Fruit fly (Drosophila melanogaster) whole organism, embryonic: ENCODE measurements around the gene CG31542.

Experiments
- Blimp-1 ChIP-seq: fragments of 200-800 bp; sonication (Bioruptor generic); optimal IDR thresholded peaks from 3 replicates; lab custom pipeline; 2018; ENCODE audit warnings: missing biosample characterization, missing genetic modification characterization, mild to moderate bottlenecking, moderate library complexity, missing genetic modification reagents
- BtbVII ChIP-seq: fragments of 200-800 bp; sonication (Bioruptor generic); optimal IDR thresholded peaks from 3 replicates; lab custom pipeline; 2017; ENCODE audit warnings: missing biosample characterization, mild to moderate bottlenecking, missing genetic modification characterization
- CG1233 ChIP-seq: fragments of 200-800 bp; sonication (Bioruptor generic); optimal IDR thresholded peaks from 4 replicates; lab custom pipeline; 2018; ENCODE audit warnings: missing biosample characterization, mild to moderate bottlenecking, missing genetic modification characterization
- CG12942 ChIP-seq: fragments of 200-800 bp; sonication (Bioruptor generic); optimal IDR thresholded peaks from 3 replicates; lab custom pipeline; 2016; ENCODE audit warnings: missing biosample characterization, missing genetic modification characterization
- CG13424 ChIP-seq: fragments of 200-800 bp; sonication (Bioruptor generic); optimal IDR thresholded peaks from 2 replicates; lab custom pipeline; 2019; ENCODE audit warnings: missing biosample characterization, mild to moderate bottlenecking, missing genetic modification characterization, moderate library complexity
- CG14050 ChIP-seq: fragments of 200-800 bp; sonication (Bioruptor generic); IDR thresholded peaks from 3 replicates; pipeline ENCODE4 v1.3.6; 2022; ENCODE audit warnings: missing biosample characterization, missing genetic modification characterization
- CG1529 ChIP-seq: fragments of 200-800 bp; sonication (Bioruptor generic); optimal IDR thresholded peaks from 3 replicates; lab custom pipeline; 2018; ENCODE audit warnings: missing biosample characterization, missing genetic modification characterization
- CG16863 ChIP-seq: fragments of 200-800 bp; sonication (Bioruptor generic); optimal IDR thresholded peaks from 3 replicates; lab custom pipeline; 2016; ENCODE audit warnings: missing biosample characterization, missing genetic modification characterization
- CG4424 ChIP-seq: fragments of 200-800 bp; sonication (Bioruptor generic); optimal IDR thresholded peaks from 3 replicates; lab custom pipeline; 2016; ENCODE audit warnings: missing biosample characterization, missing genetic modification characterization
- CG4730 ChIP-seq: fragments of 200-800 bp; sonication (Bioruptor generic); IDR thresholded peaks from 2 replicates; pipeline ENCODE4 v1.3.6; 2022; ENCODE audit warnings: missing biosample characterization, missing genetic modification characterization
- CG7928 ChIP-seq: fragments of 200-800 bp; sonication (Bioruptor generic); optimal IDR thresholded peaks from 2 replicates; lab custom pipeline; 2017; ENCODE audit warnings: missing biosample characterization, mild to moderate bottlenecking, missing genetic modification characterization
- CG9817 ChIP-seq: fragments of 200-800 bp; sonication (Bioruptor generic); optimal IDR thresholded peaks from 2 replicates; lab custom pipeline; 2018; ENCODE audit warnings: missing biosample characterization, mild to moderate bottlenecking, missing genetic modification characterization, moderate library complexity
- CkIIα-i1 ChIP-seq: fragments of 200-800 bp; sonication (Bioruptor generic); IDR thresholded peaks from 2 replicates; pipeline ENCODE4 v1.3.6; 2022; ENCODE audit warnings: missing biosample characterization, missing genetic modification characterization
- Deaf1 ChIP-seq: fragments of 200-800 bp; optimal IDR thresholded peaks from 3 replicates; lab custom pipeline; 2019; ENCODE audit warnings: missing biosample characterization, mild to moderate bottlenecking, missing genetic modification characterization, moderate library complexity
- Eip74EF ChIP-seq, 2 experiments: fragments of 200-800 bp in 1 of 2; fragments of >200 bp in 1 of 2; sonication (Bioruptor generic) in 1 of 2; optimal IDR thresholded peaks; 2 replicates each; lab custom pipeline; 2017 to 2019; ENCODE audit warnings: missing biosample characterization in 2 of 2, missing genetic modification characterization in 2 of 2, mild to moderate bottlenecking in 1 of 2, moderate library complexity in 1 of 2
- GATAe ChIP-seq: fragments of 200-800 bp; sonication (Bioruptor generic); conservative IDR thresholded peaks from 2 replicates; pipeline ENCODE4 v1.3.6; 2022; ENCODE audit warnings: missing biosample characterization, missing genetic modification characterization
- Med ChIP-seq: fragments of 200-800 bp; sonication (Bioruptor generic); peaks from one replicate; lab custom pipeline; 2016; ENCODE audit warnings: missing biosample characterization, missing genetic modification characterization, mild to moderate bottlenecking, inconsistent platforms, moderate library complexity
- Neu2 ChIP-seq: fragments of 200-800 bp; sonication (Bioruptor generic); optimal IDR thresholded peaks from 3 replicates; lab custom pipeline; 2016; ENCODE audit warnings: missing biosample characterization, missing genetic modification characterization, borderline replicate concordance
- Pdp1 ChIP-seq, 2 experiments: fragments of 200-800 bp; sonication (Bioruptor generic); optimal IDR thresholded peaks; 3 replicates each; lab custom pipeline; 2016; ENCODE audit warnings: missing biosample characterization in 2 of 2, missing genetic modification characterization in 2 of 2, mild to moderate bottlenecking in 1 of 2, moderate library complexity in 1 of 2
- ac ChIP-seq: fragments of 200-800 bp; sonication (Bioruptor generic); optimal IDR thresholded peaks from 3 replicates; lab custom pipeline; 2017; ENCODE audit warnings: missing biosample characterization, mild to moderate bottlenecking, missing genetic modification characterization
- chinmo ChIP-seq: fragments of 200-800 bp; sonication (Bioruptor generic); IDR thresholded peaks from 4 replicates; pipeline ENCODE4 v1.3.6; 2022; ENCODE audit warnings: missing biosample characterization, missing genetic modification characterization; ENCODE audit not compliant: partially characterized antibody
- croc ChIP-seq: fragments of 200-800 bp; sonication (Bioruptor generic); conservative IDR thresholded peaks from 3 replicates; pipeline ENCODE4 v1.3.6; 2022; ENCODE audit warnings: missing biosample characterization, missing genetic modification characterization
- disco-r ChIP-seq: fragments of 200-800 bp; sonication (Bioruptor generic); optimal IDR thresholded peaks from 2 replicates; lab custom pipeline; 2016; ENCODE audit warnings: missing biosample characterization, missing genetic modification characterization
- dm ChIP-seq: fragments of 200-800 bp; sonication (Bioruptor generic); optimal IDR thresholded peaks from 3 replicates; lab custom pipeline; 2016; ENCODE audit warnings: missing biosample characterization, missing genetic modification characterization
- exex ChIP-seq: fragments of 200-800 bp; sonication (Bioruptor generic); optimal IDR thresholded peaks from 4 replicates; lab custom pipeline; 2018; ENCODE audit warnings: missing biosample characterization, mild to moderate bottlenecking, missing genetic modification characterization, moderate library complexity
- gsb-n ChIP-seq: fragments of 200-800 bp; sonication (Bioruptor generic); optimal IDR thresholded peaks from 3 replicates; lab custom pipeline; 2018; ENCODE audit warnings: missing biosample characterization, mild to moderate bottlenecking, missing genetic modification characterization
- kni ChIP-seq: fragments of 200-800 bp; sonication (Bioruptor generic); optimal IDR thresholded peaks from 3 replicates; lab custom pipeline; 2017; ENCODE audit warnings: mild to moderate bottlenecking, missing biosample characterization, missing genetic modification reagents, missing genetic modification characterization
- mirr ChIP-seq: fragments of 200-800 bp; sonication (Bioruptor generic); optimal IDR thresholded peaks from 3 replicates; lab custom pipeline; 2018; ENCODE audit warnings: missing biosample characterization, mild to moderate bottlenecking, missing genetic modification characterization
- pan ChIP-seq, 4 experiments: fragments of >200 bp in 3 of 4; fragments of 200-800 bp in 1 of 4; sonication (Bioruptor generic) in 1 of 4; optimal IDR thresholded peaks in 3 of 4; IDR thresholded peaks in 1 of 4; 2 replicates each; pipeline versions ENCODE4 v1.3.6 to Lab custom; 2017 to 2022; ENCODE audit warnings: missing biosample characterization in 2 of 4, missing genetic modification characterization in 2 of 4, mixed read lengths in 1 of 4
- prd ChIP-seq, 3 experiments: fragments of >200 bp in 2 of 3; fragments of 200-800 bp in 1 of 3; sonication (Bioruptor generic) in 1 of 3; optimal IDR thresholded peaks in 2 of 3; IDR thresholded peaks in 1 of 3; 2 replicates in 2 of 3; 3 replicates in 1 of 3; pipeline versions ENCODE4 v1.3.6 to Lab custom; 2017 to 2022; ENCODE audit warnings: missing biosample characterization in 1 of 3, missing genetic modification characterization in 1 of 3
- pros ChIP-seq: fragments of 200-800 bp; sonication (Bioruptor generic); optimal IDR thresholded peaks from 3 replicates; lab custom pipeline; 2019; ENCODE audit warnings: missing biosample characterization, mild to moderate bottlenecking, missing genetic modification characterization, moderate library complexity
- schlank ChIP-seq: fragments of 200-800 bp; sonication (Bioruptor generic); optimal IDR thresholded peaks from 2 replicates; lab custom pipeline; 2018; ENCODE audit warnings: missing biosample characterization, mild to moderate bottlenecking, missing genetic modification characterization
- sob ChIP-seq: fragments of 200-800 bp; sonication (Bioruptor generic); IDR thresholded peaks from 2 replicates; pipeline ENCODE4 v1.3.6; 2022; ENCODE audit warnings: missing biosample characterization, missing genetic modification characterization
- tx ChIP-seq: fragments of 200-800 bp; sonication (Bioruptor generic); optimal IDR thresholded peaks from 2 replicates; lab custom pipeline; 2016; ENCODE audit warnings: missing biosample characterization, missing genetic modification characterization

Gene CG31542

dm6 chr3R:5395210-5395609, 25.9 kb downstream of the CG31542 start:
- peak in 1 of 2 experiments; percentile 17 for TF ChIP-seq Pdp1 (GFP tag; optimal IDR thresholded peaks at IDR 0.05; lab: Kevin White, UChicago)
- TF ChIP-seq exex: peak; percentile 66
- TF ChIP-seq CG4424 (GFP tag; lab: Kevin White, UChicago): no peak
- peak; percentile 58 for TF ChIP-seq Med (GFP tag; lab: Kevin White, UChicago)
- peak; percentile 10 for TF ChIP-seq mirr
- no peak for TF ChIP-seq CG1529 (GFP tag; lab: Kevin White, UChicago)
- TF ChIP-seq GATAe (GFP tag; lab: Robert Waterston, UW): peak; percentile 49
- TF ChIP-seq, all 482 proteins: peak for 5

dm6 chr3R:5399096-5399495, 29.8 kb downstream of the CG31542 start, which contains the start of gene Or83a:
Gene Or83a (minus strand): TSS chr3R:5399196.
- TF ChIP-seq ac: no peak
- no peak for TF ChIP-seq dm (GFP tag; lab: Kevin White, UChicago)
- TF ChIP-seq pan (optimal IDR thresholded peaks at IDR 0.05; lab: Kevin White, UChicago): no peak
- TF ChIP-seq pan (GFP tag; optimal IDR thresholded peaks at IDR 0.05 in 1 of 2, IDR thresholded peaks at IDR 0.05 in 1 of 2): no peak
- TF ChIP-seq schlank (tag; lab: Kevin White, UChicago): no peak
- no peak for TF ChIP-seq CG13424 (tag; lab: Kevin White, UChicago)
- no peak for TF ChIP-seq CG9817 (tag; lab: Kevin White, UChicago)
- TF ChIP-seq CG14050: no peak
- no peak for TF ChIP-seq CG1233 (GFP tag; lab: Kevin White, UChicago)
- TF ChIP-seq CkIIα-i1 (GFP tag; lab: Robert Waterston, UW): no peak
- no peak for TF ChIP-seq disco-r (GFP tag; lab: Kevin White, UChicago)
- no peak for TF ChIP-seq CG12942
- TF ChIP-seq croc: no peak
- TF ChIP-seq CG7928 (GFP tag; lab: Kevin White, UChicago): no peak

dm6 chr3R:5403963-5404362, 34.6 kb downstream of the CG31542 start, which contains the start of gene CG2663:
Gene CG2663 (minus strand): TSS chr3R:5404135.
- no peak for TF ChIP-seq CG4730 (GFP tag; lab: Robert Waterston, UW)
- TF ChIP-seq kni (GFP tag; lab: Kevin White, UChicago): peak; percentile 0
- TF ChIP-seq prd (optimal IDR thresholded peaks at IDR 0.05; lab: Kevin White, UChicago): no peak
- no peak for TF ChIP-seq prd (GFP tag; IDR thresholded peaks at IDR 0.05; lab: Robert Waterston, UW)
- no peak for TF ChIP-seq BtbVII (GFP tag; lab: Kevin White, UChicago)
- TF ChIP-seq Deaf1 (tag; lab: Kevin White, UChicago): peak; percentile 92
- peak; percentile 4 for TF ChIP-seq pros
- no peak for TF ChIP-seq CG16863 (GFP tag; lab: Kevin White, UChicago)
- no peak for TF ChIP-seq Eip74EF (GFP tag; optimal IDR thresholded peaks at IDR 0.05; lab: Kevin White, UChicago)
- 0 out of 4 replicates have a peak, but pooled peaks have one; percentile 20 for TF ChIP-seq chinmo
- no peak for TF ChIP-seq sob (GFP tag; lab: Robert Waterston, UW)
- no peak for TF ChIP-seq tx (GFP tag; lab: Kevin White, UChicago)
- peak; percentile 25 for TF ChIP-seq Blimp-1 (GFP tag; lab: Kevin White, UChicago)
- peak; percentile 10 for TF ChIP-seq Neu2 (GFP tag; lab: Kevin White, UChicago)
- TF ChIP-seq gsb-n (tag; lab: Kevin White, UChicago): no peak
- no peak for TF ChIP-seq pan (optimal IDR thresholded peaks at IDR 0.05; lab: Kevin White, UChicago)
- no peak for TF ChIP-seq pan (GFP tag; optimal IDR thresholded peaks at IDR 0.05 in 1 of 2, IDR thresholded peaks at IDR 0.05 in 1 of 2)
